Fruit fly (Drosophila melanogaster): ENCODE results near the gene CG7857.
A peak's percentile ranks its signal among the peaks of the same experiment; 100 is the strongest.

CG7857 gene

DNA sequence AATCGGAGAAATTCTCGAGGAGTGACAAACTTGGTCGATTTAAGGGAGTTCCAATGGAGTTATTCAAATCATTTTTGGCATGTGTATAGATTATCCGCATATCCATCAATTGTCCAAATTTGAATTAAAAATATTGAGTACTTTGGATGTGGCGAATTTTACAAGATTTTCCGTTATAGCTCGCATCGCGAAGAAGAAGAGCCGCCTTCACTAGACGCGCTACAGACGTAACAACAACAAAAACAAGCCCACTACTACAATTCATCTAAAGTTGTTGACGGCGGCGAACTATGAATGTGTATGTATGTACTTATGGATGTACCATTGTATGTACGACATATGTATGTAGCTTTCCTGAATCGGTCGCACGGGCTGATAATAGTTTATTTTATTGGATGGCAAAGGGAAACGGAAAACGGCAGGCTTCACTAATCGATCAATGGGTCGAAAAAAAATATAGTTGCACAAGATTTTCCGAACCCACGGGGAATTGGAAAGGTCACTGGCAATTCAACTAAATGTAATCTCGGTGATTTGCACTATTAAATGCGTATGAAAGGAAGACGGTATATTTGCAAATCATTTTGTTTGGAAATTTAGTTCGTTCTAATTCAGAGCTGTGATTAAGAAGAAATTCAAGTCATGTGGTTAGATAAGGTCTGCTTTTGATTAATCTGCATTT is 10.3 kb upstream of the CG7857 start (continued):
- TF ChIP-seq dmrt99B (tag; optimal IDR thresholded peaks at IDR 0.05), result no peak
- no peak for TF ChIP-seq CG8944 (GFP tag; optimal IDR thresholded peaks at IDR 0.05)
- TF ChIP-seq Rfx (GFP tag; IDR thresholded peaks at IDR 0.05), result no peak
- no peak for TF ChIP-seq CG42726 (GFP tag; IDR thresholded peaks at IDR 0.05; ENCODE audit: partially characterized antibody)
- peak; percentile 28 for TF ChIP-seq Vsx1 (GFP tag; optimal IDR thresholded peaks at IDR 0.05)
- TF ChIP-seq HHEX (GFP tag; optimal IDR thresholded peaks at IDR 0.05), result no peak
- peak; percentile 17 for TF ChIP-seq cg (GFP tag; optimal IDR thresholded peaks at IDR 0.05)
- no peak for TF ChIP-seq CG11456 (GFP tag; IDR thresholded peaks at IDR 0.05)
- no peak for TF ChIP-seq CG12391 (tag; optimal IDR thresholded peaks at IDR 0.05)
- TF ChIP-seq pros (GFP tag; optimal IDR thresholded peaks at IDR 0.05), result no peak
- TF ChIP-seq Neu2 (GFP tag; optimal IDR thresholded peaks at IDR 0.05; ENCODE audit: borderline replicate concordance), result no peak
- TF ChIP-seq CG12744 (GFP tag; optimal IDR thresholded peaks at IDR 0.05), result no peak
- no peak for TF ChIP-seq tio (GFP tag; optimal IDR thresholded peaks at IDR 0.05)
- TF ChIP-seq CG4707 (GFP tag; optimal IDR thresholded peaks at IDR 0.05), result no peak
- no peak for TF ChIP-seq CG34224 (GFP tag; IDR thresholded peaks at IDR 0.05; ENCODE audit: partially characterized antibody)
- TF ChIP-seq CG7987 (GFP tag; optimal IDR thresholded peaks at IDR 0.05), result no peak
- TF ChIP-seq sim (GFP tag; IDR thresholded peaks at IDR 0.05), result no peak

DNA sequence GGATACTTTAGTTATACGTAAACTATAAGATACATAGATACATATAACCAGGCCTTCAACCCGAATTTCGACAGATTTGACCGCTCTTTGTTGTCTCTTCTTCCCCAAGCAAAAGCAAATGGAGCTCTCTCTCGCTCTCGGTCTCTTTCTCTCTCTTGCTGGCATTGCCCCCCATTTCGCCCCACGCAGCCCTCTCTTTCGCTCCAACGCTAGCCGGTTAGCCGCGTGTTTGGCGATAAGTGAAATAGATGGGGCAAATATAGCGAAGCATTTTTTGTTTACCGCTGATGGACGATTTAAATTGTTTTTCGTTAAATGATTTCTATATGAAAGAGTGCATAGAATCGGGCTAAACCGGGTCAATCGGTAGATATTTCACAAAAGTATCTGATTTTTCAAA is 9.7 kb upstream of the CG7857 start:
- TF ChIP-seq Hr51 (GFP tag; optimal IDR thresholded peaks at IDR 0.05) (no peak), Oli (tag; optimal IDR thresholded peaks at IDR 0.05) (no peak), yki (optimal IDR thresholded peaks at IDR 0.05) (peak; percentile 48), CG12769 (tag; optimal IDR thresholded peaks at IDR 0.05) (peak; percentile 66), CG17385 (GFP tag; optimal IDR thresholded peaks at IDR 0.05) (no peak), MBD-R2 (GFP tag; IDR thresholded peaks at IDR 0.05) (no peak), PHDP (tag; optimal IDR thresholded peaks at IDR 0.05) (no peak), nom (GFP tag; optimal IDR thresholded peaks at IDR 0.05) (peak; percentile 22), onecut (GFP tag; IDR thresholded peaks at IDR 0.05) (no peak), Poxn (GFP tag; IDR thresholded peaks at IDR 0.05) (no peak), Hr39 (optimal IDR thresholded peaks at IDR 0.05) (no peak), salm (tag; optimal IDR thresholded peaks at IDR 0.05) (no peak), otp (GFP tag; IDR thresholded peaks at IDR 0.05) (peak; percentile 38; the same call in 1 of the 3 replicates), abd-A (tag; optimal IDR thresholded peaks at IDR 0.05) (peak; percentile 86), sug (tag; optimal IDR thresholded peaks at IDR 0.05) (peak; percentile 66), crp (GFP tag; optimal IDR thresholded peaks at IDR 0.05) (peak in 1 of 2 experiments; percentile 20), prd (optimal IDR thresholded peaks at IDR 0.05) (no peak), prd (GFP tag; IDR thresholded peaks at IDR 0.05) (no peak), CHES-1-like (GFP tag; optimal IDR thresholded peaks at IDR 0.05) (peak; percentile 60), CG12744 (GFP tag; optimal IDR thresholded peaks at IDR 0.05) (no peak), CG10431 (GFP tag; optimal IDR thresholded peaks at IDR 0.05) (no peak), CG8290 (GFP tag; optimal IDR thresholded peaks at IDR 0.05) (peak; percentile 6), CG8290 (tag; optimal IDR thresholded peaks at IDR 0.05) (peak in 1 of 2 experiments; percentile 19), CG1233 (GFP tag; optimal IDR thresholded peaks at IDR 0.05) (peak; percentile 3), CG7556 (GFP tag; optimal IDR thresholded peaks at IDR 0.05) (peak; percentile 13), Vsx1 (GFP tag; optimal IDR thresholded peaks at IDR 0.05) (peak; percentile 88), Hey (tag; optimal IDR thresholded peaks at IDR 0.05) (peak; percentile 78), dpn (GFP tag; optimal IDR thresholded peaks at IDR 0.05) (no peak), vnd (GFP tag; IDR thresholded peaks at IDR 0.05; ENCODE audit: partially characterized antibody) (no peak), Dll (GFP tag; IDR thresholded peaks at IDR 0.05; ENCODE audit: partially characterized antibody) (peak; percentile 61), rib (GFP tag; IDR thresholded peaks at IDR 0.05) (peak; percentile 87), MTF-1 (GFP tag; optimal IDR thresholded peaks at IDR 0.05; ENCODE audit: borderline replicate concordance) (peak; percentile 13), CG12391 (tag; optimal IDR thresholded peaks at IDR 0.05) (no peak), CG8478 (optimal IDR thresholded peaks at IDR 0.05) (no peak), sd (tag; optimal IDR thresholded peaks at IDR 0.05) (peak; percentile 90)
